Fruit fly (Drosophila melanogaster): ENCODE measurements around the gene pix.

pix gene

dm6 chr3L:8968437-8968836 lies 6.1 kb downstream of the pix start, which contains the start of gene CG5026:
Gene CG5026 (plus strand): TSS chr3L:8968528.
- TF ChIP-seq Ets98B (GFP tag; IDR thresholded peaks at IDR 0.05) (no peak), EcR (GFP tag; optimal IDR thresholded peaks at IDR 0.05) (peak; percentile 2)

- TF ChIP-seq gl (tag; optimal IDR thresholded peaks at IDR 0.05) (peak; percentile 3), CG8159 (tag; optimal IDR thresholded peaks at IDR 0.05) (no peak), CG12605 (GFP tag; IDR thresholded peaks at IDR 0.05) (no peak), fd96Ca (GFP tag; IDR thresholded peaks at IDR 0.05) (no peak), D1 (tag; optimal IDR thresholded peaks at IDR 0.05) (no peak)
Observed at dm6 chr3L:8966324-8967011, 8.1 kb downstream of the pix start, which contains the start of the genes CG5653 and CG5021. Gene CG5653 (minus strand): TSS chr3L:8966374. Gene CG5021 (plus strand): TSS chr3L:8966829.

DNA sequence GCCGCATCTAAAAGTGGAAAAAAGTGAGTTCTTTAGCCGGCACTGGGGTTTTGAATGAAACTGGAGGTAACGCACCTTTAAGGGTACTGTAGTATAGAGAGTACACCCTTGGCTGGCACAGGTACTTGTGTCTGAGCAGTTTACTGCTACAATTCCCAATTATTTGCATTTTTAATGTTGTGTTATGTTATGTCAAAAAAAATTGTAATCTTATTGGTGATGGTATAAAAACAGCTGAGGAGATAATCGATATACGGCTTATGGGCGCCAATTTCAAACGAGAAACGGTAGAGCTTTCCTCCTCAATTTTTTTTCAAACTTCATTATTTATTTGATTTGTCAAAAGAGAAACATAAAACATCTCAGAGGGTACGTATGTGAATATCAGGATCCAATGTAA lies 10.1 kb downstream of the pix start, which contains the start of gene ValRS-m:
TSS of gene ValRS-m (minus strand) at position 312 of the 400 bp plus-strand sequence.
- TF ChIP-seq Snoo (tag; optimal IDR thresholded peaks at IDR 0.05) (no peak), CG10348 (GFP tag; IDR thresholded peaks at IDR 0.05) (no peak), CG9948 (tag; optimal IDR thresholded peaks at IDR 0.05) (no peak), gl (tag; optimal IDR thresholded peaks at IDR 0.05) (no peak), CG13204 (GFP tag; optimal IDR thresholded peaks at IDR 0.05) (no peak), fd96Ca (GFP tag; IDR thresholded peaks at IDR 0.05) (no peak), CG32121 (GFP tag; IDR thresholded peaks at IDR 0.05) (no peak), rn (GFP tag; IDR thresholded peaks at IDR 0.05) (no peak), Pif1A (GFP tag; optimal IDR thresholded peaks at IDR 0.05) (no peak), CG34367 (tag; optimal IDR thresholded peaks at IDR 0.05) (no peak), CG8301 (tag; optimal IDR thresholded peaks at IDR 0.05) (no peak), CG14655 (GFP tag; optimal IDR thresholded peaks at IDR 0.05) (no peak), Ets98B (GFP tag; IDR thresholded peaks at IDR 0.05) (no peak), CG4496 (GFP tag; IDR thresholded peaks at IDR 0.05) (no peak), CG15710 (tag; optimal IDR thresholded peaks at IDR 0.05) (no peak), Pif1B (GFP tag; optimal IDR thresholded peaks at IDR 0.05) (no peak)

dm6 chr3L:8958557-8958956 lies 16.0 kb downstream of the pix start, which contains the start of gene CG13313:
Gene CG13313 (plus strand): TSS chr3L:8958857.
- TF ChIP-seq D1 (tag; optimal IDR thresholded peaks at IDR 0.05): no peak
- TF ChIP-seq EcR (GFP tag; optimal IDR thresholded peaks at IDR 0.05): no peak
- TF ChIP-seq CG8301 (tag; optimal IDR thresholded peaks at IDR 0.05): no peak
- TF ChIP-seq fd96Ca (GFP tag; IDR thresholded peaks at IDR 0.05): no peak
- TF ChIP-seq CG9948 (tag; optimal IDR thresholded peaks at IDR 0.05): no peak
- TF ChIP-seq Snoo (tag; optimal IDR thresholded peaks at IDR 0.05): no peak
- TF ChIP-seq CG34367 (tag; optimal IDR thresholded peaks at IDR 0.05): no peak
- no peak for TF ChIP-seq Ets98B (GFP tag; IDR thresholded peaks at IDR 0.05)
- no peak for TF ChIP-seq CG10348 (GFP tag; IDR thresholded peaks at IDR 0.05)

- TF ChIP-seq CG32121 (GFP tag; IDR thresholded peaks at IDR 0.05) (no peak), CG4496 (GFP tag; IDR thresholded peaks at IDR 0.05) (no peak), gl (tag; optimal IDR thresholded peaks at IDR 0.05) (no peak), CG34367 (tag; optimal IDR thresholded peaks at IDR 0.05) (no peak), CG14655 (GFP tag; optimal IDR thresholded peaks at IDR 0.05) (no peak), rn (GFP tag; IDR thresholded peaks at IDR 0.05) (no peak), CG13204 (GFP tag; optimal IDR thresholded peaks at IDR 0.05) (no peak), D1 (tag; optimal IDR thresholded peaks at IDR 0.05) (no peak), CG12605 (GFP tag; IDR thresholded peaks at IDR 0.05) (no peak), Pif1A (GFP tag; optimal IDR thresholded peaks at IDR 0.05) (no peak), CG17806 (tag; optimal IDR thresholded peaks at IDR 0.05) (no peak), CG8159 (tag; optimal IDR thresholded peaks at IDR 0.05) (no peak), Ets98B (GFP tag; IDR thresholded peaks at IDR 0.05) (no peak), fd96Ca (GFP tag; IDR thresholded peaks at IDR 0.05) (no peak), Snoo (tag; optimal IDR thresholded peaks at IDR 0.05) (no peak), EcR (GFP tag; optimal IDR thresholded peaks at IDR 0.05) (no peak)
Observed at dm6 chr3L:8956669-8957068, 17.9 kb downstream of the pix start, which contains the start of gene mRpL12. Gene mRpL12 (plus strand): TSS chr3L:8956791.

DNA sequence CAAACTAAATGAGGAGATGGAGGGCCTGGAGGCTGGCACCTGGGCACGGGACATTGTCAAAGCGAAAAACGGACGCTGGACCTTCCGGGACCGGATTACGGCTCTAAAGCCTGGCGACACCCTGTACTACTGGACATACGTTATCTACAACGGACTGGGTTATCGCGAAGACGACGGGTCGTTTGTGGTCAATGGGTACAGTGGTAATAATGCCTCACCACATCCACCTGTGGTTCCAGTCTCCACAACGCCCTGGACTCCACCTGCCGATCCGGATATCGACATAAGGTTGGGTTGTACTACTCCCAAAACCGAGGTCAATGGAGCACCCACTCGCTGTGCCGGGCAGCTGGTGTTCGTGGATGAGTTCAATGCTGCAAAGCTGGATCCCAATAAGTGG lies 19.4 kb downstream of the pix start:
- no peak for TF ChIP-seq Pif1A (GFP tag; optimal IDR thresholded peaks at IDR 0.05)
- TF ChIP-seq CG12605 (GFP tag; IDR thresholded peaks at IDR 0.05): no peak
- TF ChIP-seq D1 (tag; optimal IDR thresholded peaks at IDR 0.05): no peak
- TF ChIP-seq CG4496 (GFP tag; IDR thresholded peaks at IDR 0.05): no peak
- TF ChIP-seq CG17806 (tag; optimal IDR thresholded peaks at IDR 0.05): no peak

DNA sequence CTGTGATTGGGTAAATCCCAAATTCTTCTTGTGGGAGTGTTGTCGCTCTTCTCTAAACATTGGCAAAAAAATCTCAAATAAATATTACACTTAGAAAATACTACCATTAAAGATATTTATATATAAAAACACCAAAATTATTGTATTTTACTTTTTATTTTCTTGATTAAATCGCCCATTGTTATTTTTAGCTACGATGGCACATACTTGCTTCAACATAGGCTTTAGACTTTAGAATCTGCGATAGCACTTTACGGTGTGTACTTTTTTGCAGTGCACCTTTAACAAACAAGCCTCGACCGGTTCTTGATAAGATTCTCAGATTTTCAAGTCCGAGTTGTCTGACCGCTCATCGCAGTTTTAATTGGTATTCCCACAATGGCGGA lies 19.9 kb downstream of the pix start, which contains the start of gene GNBP3:
TSS of gene GNBP3 (plus strand) at position 374 of the 386 bp plus-strand sequence.
- peak; percentile 92 for TF ChIP-seq CG17806 (tag; optimal IDR thresholded peaks at IDR 0.05)
- peak; percentile 91 for TF ChIP-seq fd96Ca (GFP tag; IDR thresholded peaks at IDR 0.05)
- peak; percentile 42; the same call in 1 of the 2 replicates for TF ChIP-seq rn (GFP tag; IDR thresholded peaks at IDR 0.05)
- TF ChIP-seq CG8159 (tag; optimal IDR thresholded peaks at IDR 0.05): peak; percentile 94
- TF ChIP-seq CG15710 (tag; optimal IDR thresholded peaks at IDR 0.05): peak; percentile 88
- TF ChIP-seq CG13204 (GFP tag; optimal IDR thresholded peaks at IDR 0.05): peak; percentile 84
- TF ChIP-seq Ets98B (GFP tag; IDR thresholded peaks at IDR 0.05): peak; percentile 90
- peak; percentile 97 for TF ChIP-seq Pif1B (GFP tag; optimal IDR thresholded peaks at IDR 0.05)
- peak; percentile 83 for TF ChIP-seq gl (tag; optimal IDR thresholded peaks at IDR 0.05)
- TF ChIP-seq CG8301 (tag; optimal IDR thresholded peaks at IDR 0.05): peak; percentile 93
- TF ChIP-seq CG10348 (GFP tag; IDR thresholded peaks at IDR 0.05): no peak
- no peak for TF ChIP-seq Pif1A (GFP tag; optimal IDR thresholded peaks at IDR 0.05)
- peak; percentile 85 for TF ChIP-seq EcR (GFP tag; optimal IDR thresholded peaks at IDR 0.05)
- TF ChIP-seq D1 (tag; optimal IDR thresholded peaks at IDR 0.05): no peak
- TF ChIP-seq CG12605 (GFP tag; IDR thresholded peaks at IDR 0.05): peak; percentile 89
- TF ChIP-seq Snoo (tag; optimal IDR thresholded peaks at IDR 0.05): peak; percentile 96
- TF ChIP-seq CG34367 (tag; optimal IDR thresholded peaks at IDR 0.05): peak; percentile 88
- TF ChIP-seq CG4496 (GFP tag; IDR thresholded peaks at IDR 0.05): peak; percentile 92
- peak; percentile 95 for TF ChIP-seq CG14655 (GFP tag; optimal IDR thresholded peaks at IDR 0.05)
- peak; percentile 88 for TF ChIP-seq CG9948 (tag; optimal IDR thresholded peaks at IDR 0.05)
- TF ChIP-seq CG32121 (GFP tag; IDR thresholded peaks at IDR 0.05): peak; percentile 20; the same call in 1 of the 2 replicates

All from whole organism, pupa.